Worm (Caenorhabditis elegans): ENCODE measurements around the gene F31B12.4.

Gene F31B12.4

ce11 chrX:10758453-10758852 lies 46.1 kb upstream of the F31B12.4 start:
- no peak for TF ChIP-seq F23B12.7 (tag; optimal IDR thresholded peaks at IDR 0.05; ENCODE audit: insufficient read depth)
- TF ChIP-seq let-526 (GFP tag; IDR thresholded peaks at IDR 0.05) = no peak
- 0 out of 2 replicates have a peak, but pooled peaks have one; percentile 12 for TF ChIP-seq nfya-2 (GFP tag; IDR thresholded peaks at IDR 0.05)

- TF ChIP-seq lin-54 (GFP tag; optimal IDR thresholded peaks at IDR 0.05) (no peak), lin-40 (tag; optimal IDR thresholded peaks at IDR 0.05) (no peak), nhr-80 (tag; optimal IDR thresholded peaks at IDR 0.05) (peak; percentile 6), ztf-26 (tag; optimal IDR thresholded peaks at IDR 0.05) (no peak), cebp-1 (GFP tag; IDR thresholded peaks at IDR 0.05) (peak; percentile 81), cebp-1 (tag; optimal IDR thresholded peaks at IDR 0.05) (peak; percentile 91)
Measured at ce11 chrX:10760958-10761357, 43.6 kb upstream of the F31B12.4 start.

ce11 chrX:10763383-10763782 lies 41.2 kb upstream of the F31B12.4 start:
- no peak for TF ChIP-seq tbx-9 (tag; optimal IDR thresholded peaks at IDR 0.05; ENCODE audit: borderline replicate concordance)
- TF ChIP-seq hmg-20 (GFP tag; IDR thresholded peaks at IDR 0.05) = no peak
- TF ChIP-seq nhr-27 (tag; optimal IDR thresholded peaks at IDR 0.05) = no peak
- no peak for TF ChIP-seq ceh-40 (GFP tag; IDR thresholded peaks at IDR 0.05)
- TF ChIP-seq Y53F4B.3 (GFP tag; IDR thresholded peaks at IDR 0.05) = no peak
- no peak for TF ChIP-seq sea-2 (GFP tag; IDR thresholded peaks at IDR 0.05)
- TF ChIP-seq sdz-38 (tag; optimal IDR thresholded peaks at IDR 0.05) = no peak
- no peak for TF ChIP-seq lir-1 (GFP tag; conservative IDR thresholded peaks at IDR 0.05)
- TF ChIP-seq mes-4 (tag; optimal IDR thresholded peaks at IDR 0.05) = no peak
- no peak for TF ChIP-seq egl-44 (GFP tag; IDR thresholded peaks at IDR 0.05)
- TF ChIP-seq nfya-1 (tag; optimal IDR thresholded peaks at IDR 0.05; ENCODE audit: borderline replicate concordance, insufficient read depth) = no peak
- no peak for TF ChIP-seq aptf-2 (GFP tag; conservative IDR thresholded peaks at IDR 0.05)
- TF ChIP-seq nhr-120 (GFP tag; IDR thresholded peaks at IDR 0.05) = no peak
- TF ChIP-seq zim-3 (tag; optimal IDR thresholded peaks at IDR 0.05) = no peak
- no peak for TF ChIP-seq ztf-3 (GFP tag; optimal IDR thresholded peaks at IDR 0.05)
- no peak for TF ChIP-seq snpc-1.1 (tag; optimal IDR thresholded peaks at IDR 0.05; ENCODE audit: insufficient read depth)
- TF ChIP-seq lag-1 (GFP tag; IDR thresholded peaks at IDR 0.05) = no peak
- TF ChIP-seq F49E8.2 (tag; optimal IDR thresholded peaks at IDR 0.05; ENCODE audit: insufficient read depth) = no peak
- no peak for TF ChIP-seq ZK185.1 (tag; optimal IDR thresholded peaks at IDR 0.05; ENCODE audit: poor library complexity, severe bottlenecking)
- no peak for TF ChIP-seq snpc-1.3 (tag; optimal IDR thresholded peaks at IDR 0.05; ENCODE audit: insufficient read depth)

- TF ChIP-seq F23B12.7 (tag; optimal IDR thresholded peaks at IDR 0.05; ENCODE audit: insufficient read depth) = no peak
- no peak for TF ChIP-seq lin-54 (GFP tag; optimal IDR thresholded peaks at IDR 0.05)
- no peak for TF ChIP-seq tbx-9 (tag; optimal IDR thresholded peaks at IDR 0.05; ENCODE audit: borderline replicate concordance)
- peak; percentile 91 for TF ChIP-seq atf-7 (tag; optimal IDR thresholded peaks at IDR 0.05)
- no peak for TF ChIP-seq nhr-120 (GFP tag; IDR thresholded peaks at IDR 0.05)
- TF ChIP-seq cebp-2 (GFP tag; IDR thresholded peaks at IDR 0.05) = no peak
- TF ChIP-seq nhr-27 (tag; optimal IDR thresholded peaks at IDR 0.05) = no peak
- TF ChIP-seq B0336.3 (GFP tag; IDR thresholded peaks at IDR 0.05) = peak; percentile 94
- no peak for TF ChIP-seq xnd-1 (tag; optimal IDR thresholded peaks at IDR 0.05)
- no peak for TF ChIP-seq unc-130 (GFP tag; optimal IDR thresholded peaks at IDR 0.05)
- no peak for TF ChIP-seq mxl-1 (tag; optimal IDR thresholded peaks at IDR 0.05)
- no peak for TF ChIP-seq D2030.7 (GFP tag; IDR thresholded peaks at IDR 0.05)
- no peak for TF ChIP-seq snpc-4 (GFP tag; optimal IDR thresholded peaks at IDR 0.05)
- TF ChIP-seq snpc-4 (tag; optimal IDR thresholded peaks at IDR 0.05) = peak in 3 of 4 experiments; percentile 50 to 78 (median 64)
- TF ChIP-seq zim-3 (tag; optimal IDR thresholded peaks at IDR 0.05) = no peak
- TF ChIP-seq chd-7 (tag; optimal IDR thresholded peaks at IDR 0.05) = peak; percentile 94
- TF ChIP-seq snpc-1.3 (tag; optimal IDR thresholded peaks at IDR 0.05; ENCODE audit: insufficient read depth) = peak; percentile 21
- no peak for TF ChIP-seq mel-28 (tag; optimal IDR thresholded peaks at IDR 0.05; ENCODE audit: borderline replicate concordance)
- TF ChIP-seq lin-35 (GFP tag; optimal IDR thresholded peaks at IDR 0.05) = peak in 1 of 3 experiments; percentile 78
- no peak for TF ChIP-seq F33H1.4 (GFP tag; IDR thresholded peaks at IDR 0.05)
- peak; percentile 61 for TF ChIP-seq nhr-90 (tag; optimal IDR thresholded peaks at IDR 0.05)
- peak; percentile 9 for TF ChIP-seq B0261.1 (tag; optimal IDR thresholded peaks at IDR 0.05)
Measured at ce11 chrX:10766123-10766622, 38.4 kb upstream of the F31B12.4 start.
